Worm (Caenorhabditis elegans) whole organism, mixed stage, embryonic: Measurements from ENCODE around the gene rsp-8.

Experiments
- M03D4.4 ChIP-seq: sonication (generic microtip); optimal IDR thresholded peaks from 2 replicates; lab custom pipeline; 2017; ENCODE audit warnings: mild to moderate bottlenecking, missing genetic modification characterization, missing compliant biosample characterization
- bed-3 ChIP-seq: fragments of 200-800 bp; sonication (Bioruptor generic); optimal IDR thresholded peaks from 3 replicates; lab custom pipeline; 2018; ENCODE audit warnings: mild to moderate bottlenecking, missing genetic modification characterization, moderate library complexity, missing compliant biosample characterization
- blmp-1 ChIP-seq: fragments of 150-350 bp; optimal IDR thresholded peaks from 2 replicates; lab custom pipeline; 2014; ENCODE audit warnings: missing biosample characterization, missing genetic modification characterization
- ceh-39 ChIP-seq: fragments of 150-350 bp; optimal IDR thresholded peaks from 2 replicates; lab custom pipeline; 2014; ENCODE audit warnings: missing biosample characterization, missing genetic modification characterization
- ceh-43 ChIP-seq: fragments of 200-800 bp; sonication (Bioruptor generic); optimal IDR thresholded peaks from 2 replicates; lab custom pipeline; 2018; ENCODE audit warnings: mild to moderate bottlenecking, missing genetic modification characterization, moderate library complexity, missing compliant biosample characterization
- ceh-83 ChIP-seq: fragments of 200-800 bp; sonication (Bioruptor generic); optimal IDR thresholded peaks from 2 replicates; lab custom pipeline; 2018; ENCODE audit warnings: mild to moderate bottlenecking, missing genetic modification characterization, missing compliant biosample characterization
- ces-1 ChIP-seq: fragments of 150-350 bp; optimal IDR thresholded peaks from 2 replicates; lab custom pipeline; 2014; ENCODE audit warnings: missing biosample characterization, missing genetic modification reagents, missing genetic modification characterization
- cnd-1 ChIP-seq: fragments of 200-800 bp; sonication (Bioruptor generic); optimal IDR thresholded peaks from 2 replicates; lab custom pipeline; 2018; ENCODE audit warnings: mild to moderate bottlenecking, missing genetic modification characterization, missing compliant biosample characterization
- drap-1 ChIP-seq: fragments of 200-800 bp; sonication (Bioruptor generic); optimal IDR thresholded peaks from 3 replicates; lab custom pipeline; 2018; ENCODE audit warnings: mild to moderate bottlenecking, missing genetic modification characterization, missing compliant biosample characterization
- elt-1 ChIP-seq: sonication (generic microtip); optimal IDR thresholded peaks from 2 replicates; lab custom pipeline; 2017; ENCODE audit warnings: missing genetic modification characterization, mild to moderate bottlenecking, missing compliant biosample characterization, antibody characterized with exemption, moderate library complexity, borderline replicate concordance; ENCODE audit not compliant: insufficient read depth
- elt-3 ChIP-seq: fragments of 150-350 bp; optimal IDR thresholded peaks from 2 replicates; lab custom pipeline; 2014; ENCODE audit warnings: missing biosample characterization, missing genetic modification characterization
- flh-1 ChIP-seq: fragments of 200-800 bp; sonication (Bioruptor generic); optimal IDR thresholded peaks from 2 replicates; lab custom pipeline; 2018; ENCODE audit warnings: mild to moderate bottlenecking, missing genetic modification characterization, moderate library complexity, missing compliant biosample characterization
- ham-2 ChIP-seq: fragments of 200-800 bp; sonication (Bioruptor generic); optimal IDR thresholded peaks from 2 replicates; lab custom pipeline; 2018; ENCODE audit warnings: mild to moderate bottlenecking, missing genetic modification characterization, missing compliant biosample characterization
- hlh-1 ChIP-seq: fragments of 150-350 bp; optimal IDR thresholded peaks from 2 replicates; lab custom pipeline; 2014; ENCODE audit warnings: missing biosample characterization, missing genetic modification reagents, missing genetic modification characterization
- lin-13 ChIP-seq: fragments of 150-350 bp; optimal IDR thresholded peaks from 2 replicates; lab custom pipeline; 2014; ENCODE audit warnings: missing biosample characterization, missing genetic modification characterization
- lin-32 ChIP-seq: fragments of 200-800 bp; sonication (Bioruptor generic); optimal IDR thresholded peaks from 2 replicates; lab custom pipeline; 2018; ENCODE audit warnings: mild to moderate bottlenecking, missing genetic modification characterization, missing compliant biosample characterization
- lsy-2 ChIP-seq: fragments of 150-350 bp; optimal IDR thresholded peaks from 2 replicates; lab custom pipeline; 2014; ENCODE audit warnings: missing biosample characterization, missing genetic modification characterization
- mab-5 ChIP-seq: fragments of 150-350 bp; optimal IDR thresholded peaks from 2 replicates; lab custom pipeline; 2014; ENCODE audit warnings: missing biosample characterization, missing genetic modification characterization
- mep-1 ChIP-seq: fragments of 150-350 bp; optimal IDR thresholded peaks from 2 replicates; lab custom pipeline; 2017; ENCODE audit warnings: missing biosample characterization, missing genetic modification reagents, missing genetic modification characterization, inconsistent platforms
- mls-2 ChIP-seq: sonication (generic microtip); optimal IDR thresholded peaks from 2 replicates; lab custom pipeline; 2016; ENCODE audit warnings: mild to moderate bottlenecking, missing genetic modification characterization, moderate library complexity, missing compliant biosample characterization
- nhr-12 ChIP-seq: fragments of 150-350 bp; optimal IDR thresholded peaks from 2 replicates; lab custom pipeline; 2014; ENCODE audit warnings: missing biosample characterization, missing genetic modification characterization
- nhr-2 ChIP-seq: fragments of 150-350 bp; optimal IDR thresholded peaks from 2 replicates; lab custom pipeline; 2014; ENCODE audit warnings: missing biosample characterization, missing genetic modification characterization
- nhr-237 ChIP-seq: fragments of 150-350 bp; optimal IDR thresholded peaks from 2 replicates; lab custom pipeline; 2014; ENCODE audit warnings: missing biosample characterization, missing genetic modification characterization
- nhr-28 ChIP-seq: fragments of 150-350 bp; optimal IDR thresholded peaks from 2 replicates; lab custom pipeline; 2014; ENCODE audit warnings: missing biosample characterization, missing genetic modification characterization
- nhr-76 ChIP-seq: sonication (generic microtip); optimal IDR thresholded peaks from 2 replicates; lab custom pipeline; 2017; ENCODE audit warnings: missing biosample characterization, missing genetic modification characterization
- pha-4 ChIP-seq: fragments of 150-350 bp; optimal IDR thresholded peaks from 2 replicates; lab custom pipeline; 2018; ENCODE audit warnings: missing biosample characterization, missing genetic modification reagents, missing genetic modification characterization
- sem-2 ChIP-seq: fragments of 200-800 bp; sonication (Bioruptor generic); optimal IDR thresholded peaks from 2 replicates; lab custom pipeline; 2018; ENCODE audit warnings: mild to moderate bottlenecking, missing genetic modification characterization, missing compliant biosample characterization
- snpc-4 ChIP-seq: fragments of 150-350 bp; optimal IDR thresholded peaks from 2 replicates; lab custom pipeline; 2014; ENCODE audit warnings: missing biosample characterization, missing genetic modification characterization
- sptf-1 ChIP-seq: sonication (generic microtip); optimal IDR thresholded peaks from 2 replicates; lab custom pipeline; 2017; ENCODE audit warnings: mild to moderate bottlenecking, missing genetic modification characterization, moderate library complexity, missing compliant biosample characterization
- tbx-8 ChIP-seq: fragments of 200-800 bp; sonication (Bioruptor generic); optimal IDR thresholded peaks from 2 replicates; lab custom pipeline; 2018; ENCODE audit warnings: mild to moderate bottlenecking, missing genetic modification characterization, moderate library complexity, missing compliant biosample characterization
- unc-120 ChIP-seq: sonication (generic microtip); optimal IDR thresholded peaks from 2 replicates; lab custom pipeline; 2017; ENCODE audit warnings: missing genetic modification characterization, missing compliant biosample characterization; ENCODE audit not compliant: poor library complexity, severe bottlenecking
- unc-39 ChIP-seq: fragments of 150-350 bp; optimal IDR thresholded peaks from 2 replicates; lab custom pipeline; 2014; ENCODE audit warnings: missing biosample characterization, missing genetic modification characterization
- unc-62 ChIP-seq: fragments of 150-350 bp; optimal IDR thresholded peaks from 2 replicates; lab custom pipeline; 2014; ENCODE audit warnings: missing biosample characterization, missing genetic modification reagents, missing genetic modification characterization
- zip-8 ChIP-seq: fragments of 150-350 bp; optimal IDR thresholded peaks from 2 replicates; lab custom pipeline; 2014; ENCODE audit warnings: missing biosample characterization, missing genetic modification characterization
- ztf-11 ChIP-seq: fragments of 150-350 bp; optimal IDR thresholded peaks from 2 replicates; lab custom pipeline; 2014; ENCODE audit warnings: missing biosample characterization, missing genetic modification characterization

The rsp-8 gene

ce11 chrIII:11822407-11822806 lies 3.8 kb upstream of the rsp-8 start, which contains the start of gene maa-1:
maa-1 (minus strand) TSS chrIII:11822526.
- TF ChIP-seq cnd-1 (tag; lab: Kevin White, UChicago) (no peak), sptf-1 (tag; lab: Kevin White, UChicago) (no peak), unc-39 (no peak), tbx-8 (GFP tag; lab: Kevin White, UChicago) (no peak), mab-5 (tag; lab: Kevin White, UChicago) (no peak), ham-2 (GFP tag; lab: Kevin White, UChicago) (no peak), elt-1 (no peak), nhr-28 (tag; lab: Kevin White, UChicago) (no peak), nhr-12 (tag; lab: Kevin White, UChicago) (no peak), mep-1 (no peak), nhr-76 (tag; lab: Kevin White, UChicago) (no peak), drap-1 (GFP tag; lab: Kevin White, UChicago) (no peak), hlh-1 (no peak), ceh-39 (no peak), ceh-83 (GFP tag; lab: Kevin White, UChicago) (no peak), nhr-237 (no peak), ces-1 (no peak), blmp-1 (tag; lab: Kevin White, UChicago) (no peak), unc-120 (tag; lab: Kevin White, UChicago) (no peak)

- peak; percentile 63 for TF ChIP-seq unc-120 (tag; lab: Kevin White, UChicago)
- TF ChIP-seq sem-2 (GFP tag; lab: Kevin White, UChicago), result no peak
- TF ChIP-seq ham-2 (GFP tag; lab: Kevin White, UChicago), result no peak
- TF ChIP-seq hlh-1, result peak; percentile 94
- TF ChIP-seq ceh-43, result peak; percentile 8
- TF ChIP-seq unc-62 (GFP tag; lab: Kevin White, UChicago), result peak; percentile 11
- TF ChIP-seq ceh-39, result peak; percentile 1
- TF ChIP-seq mls-2, result peak; percentile 7
- no peak for TF ChIP-seq nhr-28 (tag; lab: Kevin White, UChicago)
- no peak for TF ChIP-seq elt-1
- TF ChIP-seq flh-1, result no peak
- TF ChIP-seq nhr-237, result peak; percentile 46
- peak; percentile 74 for TF ChIP-seq lin-13 (tag; lab: Kevin White, UChicago)
- TF ChIP-seq nhr-2 (tag; lab: Kevin White, UChicago), result no peak
- no peak for TF ChIP-seq zip-8 (tag; lab: Kevin White, UChicago)
- TF ChIP-seq mep-1, result peak; percentile 74
- TF ChIP-seq nhr-12 (tag; lab: Kevin White, UChicago), result no peak
- no peak for TF ChIP-seq mab-5 (tag; lab: Kevin White, UChicago)
- no peak for TF ChIP-seq nhr-76 (tag; lab: Kevin White, UChicago)
- TF ChIP-seq ces-1, result peak; percentile 13
- TF ChIP-seq bed-3, result no peak
- TF ChIP-seq lin-32 (GFP tag; lab: Kevin White, UChicago), result no peak
- TF ChIP-seq blmp-1 (tag; lab: Kevin White, UChicago), result no peak
- TF ChIP-seq ztf-11 (tag; lab: Kevin White, UChicago), result no peak
- peak; percentile 95 for TF ChIP-seq lsy-2 (tag; lab: Kevin White, UChicago)
- TF ChIP-seq sptf-1 (tag; lab: Kevin White, UChicago), result peak; percentile 21
- no peak for TF ChIP-seq cnd-1 (tag; lab: Kevin White, UChicago)
- TF ChIP-seq ceh-83 (GFP tag; lab: Kevin White, UChicago), result no peak
- peak; percentile 78 for TF ChIP-seq pha-4 (tag; lab: Kevin White, UChicago)
- TF ChIP-seq drap-1 (GFP tag; lab: Kevin White, UChicago), result no peak
- no peak for TF ChIP-seq unc-39
- TF ChIP-seq elt-3 (tag; lab: Kevin White, UChicago), result no peak
- peak; percentile 10 for TF ChIP-seq M03D4.4 (tag; lab: Kevin White, UChicago)
- TF ChIP-seq tbx-8 (GFP tag; lab: Kevin White, UChicago), result no peak
- TF ChIP-seq snpc-4 (tag; lab: Kevin White, UChicago), result no peak
These were observed 3.0 kb upstream of the rsp-8 start, which contains the start of gene C18D11.3 for ce11 chrIII:11823260-11823659. C18D11.3 (plus strand) TSS chrIII:11823448.

ce11 chrIII:11824088-11824487 lies 2.1 kb upstream of the rsp-8 start:
- TF ChIP-seq M03D4.4 (tag; lab: Kevin White, UChicago) (no peak), snpc-4 (tag; lab: Kevin White, UChicago) (no peak), drap-1 (GFP tag; lab: Kevin White, UChicago) (no peak), nhr-28 (tag; lab: Kevin White, UChicago) (no peak), nhr-12 (tag; lab: Kevin White, UChicago) (no peak), elt-1 (no peak), bed-3 (no peak), cnd-1 (tag; lab: Kevin White, UChicago) (no peak), lin-13 (tag; lab: Kevin White, UChicago) (no peak), mab-5 (tag; lab: Kevin White, UChicago) (no peak), ceh-83 (GFP tag; lab: Kevin White, UChicago) (no peak), hlh-1 (no peak), ces-1 (no peak), unc-39 (no peak), sem-2 (GFP tag; lab: Kevin White, UChicago) (no peak), mls-2 (no peak), lsy-2 (tag; lab: Kevin White, UChicago) (no peak), mep-1 (no peak), nhr-76 (tag; lab: Kevin White, UChicago) (no peak)
